Worm (Caenorhabditis elegans) whole organism, late embryonic: ENCODE results near the gene C15C8.6.

Source experiments
- C08G9.2 ChIP-seq: sonication (generic microtip); optimal IDR thresholded peaks from 2 replicates; lab custom pipeline; 2016; ENCODE audit warnings: mild to moderate bottlenecking, missing genetic modification characterization, moderate library complexity, missing compliant biosample characterization
- C38D4.7 ChIP-seq: fragments of 200-800 bp; sonication (Bioruptor generic); optimal IDR thresholded peaks from 2 replicates; lab custom pipeline; 2018; ENCODE audit warnings: mild to moderate bottlenecking, missing genetic modification characterization, moderate library complexity, missing compliant biosample characterization
- K02D7.2 ChIP-seq: sonication (generic microtip); optimal IDR thresholded peaks from 2 replicates; lab custom pipeline; 2017; ENCODE audit warnings: mild to moderate bottlenecking, missing genetic modification characterization, missing compliant biosample characterization
- K09A11.1 ChIP-seq: sonication (generic microtip); optimal IDR thresholded peaks from 2 replicates; lab custom pipeline; 2017; ENCODE audit warnings: antibody characterized with exemption, mild to moderate bottlenecking, missing genetic modification characterization, missing compliant biosample characterization; ENCODE audit not compliant: insufficient read depth
- T23F11.4 ChIP-seq: fragments of 200-800 bp; sonication (Bioruptor generic); optimal IDR thresholded peaks from 2 replicates; lab custom pipeline; 2018; ENCODE audit warnings: mild to moderate bottlenecking, missing genetic modification characterization, missing compliant biosample characterization
- Y22D7AL.16 ChIP-seq: sonication (generic microtip); optimal IDR thresholded peaks from 2 replicates; lab custom pipeline; 2016; ENCODE audit warnings: missing genetic modification characterization, missing compliant biosample characterization
- ahr-1 ChIP-seq: sonication (generic microtip); optimal IDR thresholded peaks from 2 replicates; lab custom pipeline; 2016; ENCODE audit warnings: missing genetic modification characterization, missing compliant biosample characterization
- ceh-14 ChIP-seq: sonication (generic microtip); optimal IDR thresholded peaks from 2 replicates; lab custom pipeline; 2016; ENCODE audit warnings: missing genotype, missing genetic modification characterization, missing compliant biosample characterization
- ceh-18 ChIP-seq: sonication (generic microtip); optimal IDR thresholded peaks from 2 replicates; lab custom pipeline; 2016; ENCODE audit warnings: missing genetic modification characterization, missing compliant biosample characterization
- ceh-19 ChIP-seq: fragments of 200-800 bp; sonication (Bioruptor generic); optimal IDR thresholded peaks from 2 replicates; lab custom pipeline; 2018; ENCODE audit warnings: mild to moderate bottlenecking, missing genetic modification characterization, missing compliant biosample characterization
- ceh-22 ChIP-seq: sonication (generic microtip); optimal IDR thresholded peaks from 2 replicates; lab custom pipeline; 2017; ENCODE audit warnings: missing biosample characterization, missing genetic modification characterization
- ceh-24 ChIP-seq: sonication (generic microtip); optimal IDR thresholded peaks from 2 replicates; lab custom pipeline; 2016; ENCODE audit warnings: mild to moderate bottlenecking, missing genetic modification characterization, missing compliant biosample characterization
- ceh-30 ChIP-seq: fragments of 150-350 bp; optimal IDR thresholded peaks from 2 replicates; lab custom pipeline; 2014; ENCODE audit warnings: missing biosample characterization, missing genetic modification characterization
- ceh-31 ChIP-seq: sonication (generic microtip); optimal IDR thresholded peaks from 2 replicates; lab custom pipeline; 2016; ENCODE audit warnings: missing genetic modification characterization, missing compliant biosample characterization
- ceh-45 ChIP-seq: fragments of 200-800 bp; sonication (Bioruptor generic); IDR thresholded peaks from 2 replicates; pipeline ENCODE4 v1.3.6; 2022; ENCODE audit warnings: missing genetic modification reagents, missing genetic modification characterization, missing compliant biosample characterization
- ceh-48 ChIP-seq: sonication (generic microtip); optimal IDR thresholded peaks from 2 replicates; lab custom pipeline; 2016; ENCODE audit warnings: missing genetic modification characterization, inconsistent platforms, missing compliant biosample characterization
- ceh-6 ChIP-seq: fragments of 200-800 bp; sonication (Bioruptor generic); optimal IDR thresholded peaks from 2 replicates; lab custom pipeline; 2018; ENCODE audit warnings: mild to moderate bottlenecking, missing genetic modification characterization, missing compliant biosample characterization
- dmd-4 ChIP-seq: sonication (generic microtip); optimal IDR thresholded peaks from 2 replicates; lab custom pipeline; 2016; ENCODE audit warnings: borderline replicate concordance, missing genetic modification characterization, missing compliant biosample characterization
- elt-2 ChIP-seq: sonication (generic microtip); optimal IDR thresholded peaks from 2 replicates; lab custom pipeline; 2016; ENCODE audit warnings: missing genetic modification reagents, missing genetic modification characterization, missing compliant biosample characterization
- elt-4 ChIP-seq: sonication (generic microtip); optimal IDR thresholded peaks from 2 replicates; lab custom pipeline; 2016; ENCODE audit warnings: missing genetic modification characterization, missing compliant biosample characterization
- ets-4 ChIP-seq: sonication (generic microtip); optimal IDR thresholded peaks from 2 replicates; lab custom pipeline; 2016; ENCODE audit warnings: missing genetic modification characterization, missing compliant biosample characterization
- gmeb-2 ChIP-seq: sonication (generic microtip); optimal IDR thresholded peaks from 2 replicates; lab custom pipeline; 2016; ENCODE audit warnings: missing genetic modification characterization, inconsistent platforms, missing compliant biosample characterization
- hlh-13 ChIP-seq: fragments of 200-800 bp; sonication (Bioruptor generic); optimal IDR thresholded peaks from 2 replicates; lab custom pipeline; 2018; ENCODE audit warnings: mild to moderate bottlenecking, missing genetic modification characterization, missing compliant biosample characterization
- hlh-15 ChIP-seq: sonication (generic microtip); optimal IDR thresholded peaks from 2 replicates; lab custom pipeline; 2016; ENCODE audit warnings: missing genetic modification characterization, missing compliant biosample characterization
- hlh-30 ChIP-seq: sonication (generic microtip); optimal IDR thresholded peaks from 2 replicates; lab custom pipeline; 2017; ENCODE audit warnings: antibody characterized with exemption, missing genetic modification characterization, missing compliant biosample characterization; ENCODE audit not compliant: insufficient read depth
- hlh-6 ChIP-seq: sonication (generic microtip); optimal IDR thresholded peaks from 2 replicates; lab custom pipeline; 2016; ENCODE audit warnings: missing genotype, missing genetic modification characterization, missing compliant biosample characterization
- hlh-8 ChIP-seq: sonication (generic microtip); optimal IDR thresholded peaks from 2 replicates; lab custom pipeline; 2016; ENCODE audit warnings: missing genotype, missing genetic modification characterization, missing compliant biosample characterization
- madf-2 ChIP-seq: sonication (generic microtip); optimal IDR thresholded peaks from 2 replicates; lab custom pipeline; 2017; ENCODE audit warnings: missing genetic modification characterization, missing compliant biosample characterization
- nfya-1 ChIP-seq: sonication (generic microtip); optimal IDR thresholded peaks from 2 replicates; lab custom pipeline; 2017; ENCODE audit warnings: missing genetic modification characterization, mild to moderate bottlenecking, missing compliant biosample characterization, antibody characterized with exemption, moderate library complexity
- nhr-11 ChIP-seq: fragments of 150-350 bp; optimal IDR thresholded peaks from 2 replicates; lab custom pipeline; 2014; ENCODE audit warnings: missing biosample characterization, missing genetic modification characterization
- npax-4 ChIP-seq: sonication (generic microtip); optimal IDR thresholded peaks from 2 replicates; lab custom pipeline; 2016; ENCODE audit warnings: missing genetic modification characterization, missing compliant biosample characterization
- pat-9 ChIP-seq: fragments of 200-800 bp; sonication (Bioruptor generic); optimal IDR thresholded peaks from 2 replicates; lab custom pipeline; 2018; ENCODE audit warnings: mild to moderate bottlenecking, missing genetic modification characterization, moderate library complexity, missing compliant biosample characterization
- pax-1 ChIP-seq: fragments of 150-350 bp; optimal IDR thresholded peaks from 2 replicates; lab custom pipeline; 2014; ENCODE audit warnings: missing biosample characterization, missing genetic modification characterization
- pha-4 ChIP-seq: fragments of 150-350 bp; optimal IDR thresholded peaks from 2 replicates; lab custom pipeline; 2018; ENCODE audit warnings: missing biosample characterization, missing genetic modification reagents, missing genetic modification characterization
- rnt-1 ChIP-seq: sonication (generic microtip); optimal IDR thresholded peaks from 2 replicates; lab custom pipeline; 2016; ENCODE audit warnings: missing genetic modification characterization, missing compliant biosample characterization
- sox-2 ChIP-seq: fragments of 200-800 bp; sonication (Bioruptor generic); IDR thresholded peaks from 2 replicates; pipeline ENCODE4 v1.3.6; 2022; ENCODE audit warnings: missing genetic modification reagents, missing genetic modification characterization, missing compliant biosample characterization
- tbx-7 ChIP-seq: sonication (generic microtip); optimal IDR thresholded peaks from 2 replicates; lab custom pipeline; 2016; ENCODE audit warnings: missing genotype, missing genetic modification characterization, missing compliant biosample characterization
- ttx-3 ChIP-seq: sonication (generic microtip); optimal IDR thresholded peaks from 2 replicates; lab custom pipeline; 2016; ENCODE audit warnings: missing genetic modification reagents, missing genetic modification characterization, missing compliant biosample characterization
- unc-3 ChIP-seq, 2 experiments: fragments of 200-800 bp in 1 of 2; sonication (Bioruptor generic) in 1 of 2; sonication (generic microtip) in 1 of 2; conservative IDR thresholded peaks in 1 of 2; optimal IDR thresholded peaks in 1 of 2; 2 replicates each; pipeline versions ENCODE4 v1.3.6 to Lab custom; 2016 to 2022; ENCODE audit warnings: missing compliant biosample characterization in 2 of 2, missing genetic modification characterization in 2 of 2, missing genetic modification reagents in 1 of 2
- unc-55 ChIP-seq: sonication (generic microtip); optimal IDR thresholded peaks from 2 replicates; lab custom pipeline; 2017; ENCODE audit warnings: missing biosample characterization, missing genetic modification reagents, missing genetic modification characterization
- unc-86 ChIP-seq: sonication (generic microtip); optimal IDR thresholded peaks from 2 replicates; lab custom pipeline; 2016; ENCODE audit warnings: missing genetic modification characterization, missing compliant biosample characterization

Gene C15C8.6

DNA sequence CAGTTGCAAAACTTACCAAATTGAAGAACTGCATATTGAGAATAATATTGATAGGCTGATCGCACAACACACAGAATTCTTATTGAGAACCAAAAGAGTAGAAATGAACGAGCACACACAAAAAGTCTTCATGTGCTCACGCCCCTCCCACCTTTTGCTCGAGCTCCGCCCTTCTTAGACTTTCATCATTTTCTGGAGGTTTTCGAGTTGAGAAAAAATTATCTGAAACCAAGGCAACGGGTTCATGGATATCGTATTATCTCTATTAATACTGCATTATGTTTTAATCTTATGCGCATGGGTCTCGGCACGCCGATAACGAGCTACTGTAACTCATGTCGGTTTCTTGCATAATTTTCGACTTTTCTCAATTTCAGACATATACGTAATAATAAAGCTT lies 25.5 kb downstream of the C15C8.6 start, which contains the start of gene R11D1.12:
TSS of gene R11D1.12 (minus strand) at position 101 of the 400 bp plus-strand sequence.
- TF ChIP-seq ceh-22 (tag; lab: Kevin White, UChicago) (no peak), npax-4 (no peak), hlh-13 (GFP tag; lab: Kevin White, UChicago) (no peak), ceh-30 (no peak), nfya-1 (tag; lab: Kevin White, UChicago) (no peak), pax-1 (tag; lab: Kevin White, UChicago) (no peak)

- no peak for TF ChIP-seq pat-9 (tag; lab: Kevin White, UChicago)
- TF ChIP-seq K02D7.2 (tag; lab: Kevin White, UChicago), result no peak
- TF ChIP-seq ceh-14 (tag; lab: Kevin White, UChicago), result no peak
- no peak for TF ChIP-seq tbx-7 (tag; lab: Kevin White, UChicago)
- no peak for TF ChIP-seq ceh-18 (tag; lab: Kevin White, UChicago)
- no peak for TF ChIP-seq unc-3 (GFP tag; conservative IDR thresholded peaks at IDR 0.05; lab: Robert Waterston, UW)
- no peak for TF ChIP-seq unc-3 (tag; optimal IDR thresholded peaks at IDR 0.05; lab: Kevin White, UChicago)
- no peak for TF ChIP-seq rnt-1 (tag; lab: Kevin White, UChicago)
- no peak for TF ChIP-seq elt-4 (tag; lab: Kevin White, UChicago)
- TF ChIP-seq sox-2, result no peak
- TF ChIP-seq ceh-30, result no peak
- no peak for TF ChIP-seq ahr-1
- TF ChIP-seq unc-55 (GFP tag; lab: Kevin White, UChicago), result no peak
- TF ChIP-seq Y22D7AL.16 (tag; lab: Kevin White, UChicago), result no peak
- TF ChIP-seq hlh-6 (tag; lab: Kevin White, UChicago), result no peak
- TF ChIP-seq ceh-6 (GFP tag; lab: Kevin White, UChicago), result no peak
These were observed 31.6 kb downstream of the C15C8.6 start, which contains the start of gene R11D1.7 for ce11 chrV:12719713-12720112. R11D1.7 (plus strand) TSS chrV:12720013.

DNA sequence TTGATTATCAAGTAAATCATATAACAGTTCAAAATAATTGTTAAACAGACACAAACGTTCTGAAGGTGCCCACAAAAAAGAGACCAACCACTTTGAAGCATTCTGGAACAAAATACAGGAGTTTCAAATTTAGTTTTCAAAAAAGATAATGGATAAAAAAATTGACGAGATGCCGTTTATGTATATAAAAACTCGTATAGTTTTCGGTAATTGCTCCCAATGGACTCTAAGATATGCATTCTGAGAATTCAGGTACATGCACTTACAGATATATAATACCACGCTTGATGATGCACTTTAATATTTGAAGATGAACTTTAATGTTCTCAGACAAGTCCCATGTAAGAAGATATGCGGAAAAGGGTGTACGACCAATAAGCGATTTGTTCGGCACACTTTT lies 32.7 kb downstream of the C15C8.6 start, which contains the start of gene str-181:
TSS of gene str-181 (minus strand) at position 101 of the 400 bp plus-strand sequence.
- TF ChIP-seq tbx-7 (tag; lab: Kevin White, UChicago), result no peak
- no peak for TF ChIP-seq ceh-24
- TF ChIP-seq nhr-11 (tag; lab: Kevin White, UChicago), result no peak
- no peak for TF ChIP-seq ceh-19 (GFP tag; lab: Kevin White, UChicago)
- no peak for TF ChIP-seq dmd-4 (tag; lab: Kevin White, UChicago)
- TF ChIP-seq unc-3 (GFP tag; conservative IDR thresholded peaks at IDR 0.05; lab: Robert Waterston, UW), result no peak
- no peak for TF ChIP-seq unc-3 (tag; optimal IDR thresholded peaks at IDR 0.05; lab: Kevin White, UChicago)
- TF ChIP-seq ceh-31, result no peak
- no peak for TF ChIP-seq ets-4 (tag; lab: Kevin White, UChicago)
- no peak for TF ChIP-seq hlh-15 (tag; lab: Kevin White, UChicago)
- no peak for TF ChIP-seq ceh-48
- no peak for TF ChIP-seq hlh-8
- TF ChIP-seq gmeb-2, result no peak
- no peak for TF ChIP-seq elt-2
- TF ChIP-seq C08G9.2 (tag; lab: Kevin White, UChicago), result no peak
- TF ChIP-seq T23F11.4 (GFP tag; lab: Kevin White, UChicago), result no peak
- no peak for TF ChIP-seq madf-2 (tag; lab: Kevin White, UChicago)
- TF ChIP-seq ttx-3 (tag; lab: Kevin White, UChicago), result no peak
- no peak for TF ChIP-seq nfya-1 (tag; lab: Kevin White, UChicago)
- TF ChIP-seq ceh-14 (tag; lab: Kevin White, UChicago), result no peak

ce11 chrV:12716447-12716846 lies 34.9 kb downstream of the C15C8.6 start, which contains the start of gene str-178:
str-178 (minus strand) TSS chrV:12716547.
- no peak for TF ChIP-seq elt-4 (tag; lab: Kevin White, UChicago)
- no peak for TF ChIP-seq hlh-30 (tag; lab: Kevin White, UChicago)
- TF ChIP-seq pha-4 (tag; lab: Kevin White, UChicago), result no peak
- TF ChIP-seq unc-86 (tag; lab: Kevin White, UChicago), result no peak
- TF ChIP-seq ceh-45 (GFP tag; lab: Robert Waterston, UW), result no peak
- no peak for TF ChIP-seq C38D4.7
- no peak for TF ChIP-seq K09A11.1 (tag; lab: Kevin White, UChicago)
